Fruit fly (Drosophila melanogaster) whole organism, prepupa: Measurements from ENCODE around the gene Vha26.
A peak's percentile ranks its signal among the peaks of the same experiment; 100 is the strongest.

Experiments
- Blimp-1 ChIP-seq: fragments of 200-800 bp; sonication (Bioruptor generic); optimal IDR thresholded peaks from 3 replicates; lab custom pipeline; 2017; ENCODE audit warnings: missing biosample characterization, missing genetic modification characterization, mild to moderate bottlenecking, moderate library complexity, missing genetic modification reagents
- CG10631 ChIP-seq: fragments of 200-800 bp; sonication (Bioruptor generic); optimal IDR thresholded peaks from 2 replicates; lab custom pipeline; 2016; ENCODE audit warnings: missing biosample characterization, missing genetic modification characterization
- CG10669 ChIP-seq: fragments of 200-800 bp; sonication (Bioruptor generic); optimal IDR thresholded peaks from 3 replicates; lab custom pipeline; 2018; ENCODE audit warnings: missing biosample characterization, mild to moderate bottlenecking, missing genetic modification characterization, moderate library complexity
- CG11294 ChIP-seq: fragments of 200-800 bp; sonication (Bioruptor generic); IDR thresholded peaks from 2 replicates; pipeline ENCODE4 v1.3.6; 2022; ENCODE audit warnings: missing biosample characterization, missing genetic modification characterization
- CG11762 ChIP-seq: fragments of 200-800 bp; sonication (Bioruptor generic); optimal IDR thresholded peaks from 3 replicates; lab custom pipeline; 2016; ENCODE audit warnings: missing biosample characterization, missing genetic modification characterization; ENCODE audit not compliant: insufficient read depth
- CG15336 ChIP-seq: fragments of 200-800 bp; sonication (Bioruptor generic); IDR thresholded peaks from 2 replicates; pipeline ENCODE4 v1.3.6; 2022; ENCODE audit warnings: missing biosample characterization, missing genetic modification characterization
- CG16779 ChIP-seq: fragments of 200-800 bp; sonication (Bioruptor generic); optimal IDR thresholded peaks from 3 replicates; lab custom pipeline; 2017; ENCODE audit warnings: missing biosample characterization, mild to moderate bottlenecking, missing genetic modification characterization
- CG3032 ChIP-seq: fragments of 200-800 bp; optimal IDR thresholded peaks from 2 replicates; lab custom pipeline; 2019; ENCODE audit warnings: missing biosample characterization, mild to moderate bottlenecking, missing genetic modification characterization, moderate library complexity
- CG31627 ChIP-seq: fragments of 200-800 bp; sonication (Bioruptor generic); optimal IDR thresholded peaks from 3 replicates; lab custom pipeline; 2016; ENCODE audit warnings: missing biosample characterization, missing genetic modification characterization
- CG32006 ChIP-seq: fragments of 200-800 bp; sonication (Bioruptor generic); optimal IDR thresholded peaks from 3 replicates; lab custom pipeline; 2017; ENCODE audit warnings: missing biosample characterization, mild to moderate bottlenecking, missing genetic modification characterization
- CG3919 ChIP-seq: fragments of 200-800 bp; sonication (Bioruptor generic); optimal IDR thresholded peaks from 3 replicates; lab custom pipeline; 2016; ENCODE audit warnings: missing biosample characterization, missing genetic modification characterization
- CG4318 ChIP-seq: fragments of 200-800 bp; sonication (Bioruptor generic); optimal IDR thresholded peaks from 3 replicates; lab custom pipeline; 2017; ENCODE audit warnings: missing biosample characterization, mild to moderate bottlenecking, missing genetic modification characterization
- CG6163 ChIP-seq: fragments of 200-800 bp; sonication (Bioruptor generic); IDR thresholded peaks from 3 replicates; pipeline ENCODE4 v1.3.6; 2022; ENCODE audit warnings: missing biosample characterization, missing genetic modification characterization
- CG6792 ChIP-seq: fragments of 200-800 bp; sonication (Bioruptor generic); optimal IDR thresholded peaks from 3 replicates; lab custom pipeline; 2016; ENCODE audit warnings: missing biosample characterization, missing genetic modification characterization
- CG6808 ChIP-seq: fragments of 200-800 bp; sonication (Bioruptor generic); optimal IDR thresholded peaks from 3 replicates; lab custom pipeline; 2017; ENCODE audit warnings: missing biosample characterization, missing genetic modification characterization, mild to moderate bottlenecking, moderate library complexity, missing genetic modification reagents
- CG6854 ChIP-seq: fragments of 200-800 bp; sonication (Bioruptor generic); optimal IDR thresholded peaks from 2 replicates; lab custom pipeline; 2017; ENCODE audit warnings: missing biosample characterization, mild to moderate bottlenecking, missing genetic modification characterization
- CG7368 ChIP-seq: fragments of 200-800 bp; sonication (Bioruptor generic); optimal IDR thresholded peaks from 3 replicates; lab custom pipeline; 2016; ENCODE audit warnings: missing biosample characterization, missing genetic modification characterization
- CG8119 ChIP-seq: fragments of 200-800 bp; sonication (Bioruptor generic); IDR thresholded peaks from 3 replicates; pipeline ENCODE4 v1.3.6; 2022; ENCODE audit warnings: missing biosample characterization, missing genetic modification characterization
- CG8319 ChIP-seq: fragments of 200-800 bp; sonication (Bioruptor generic); optimal IDR thresholded peaks from 3 replicates; lab custom pipeline; 2016; ENCODE audit warnings: missing biosample characterization, missing genetic modification characterization
- CG8632 ChIP-seq: fragments of 200-800 bp; sonication (Bioruptor generic); optimal IDR thresholded peaks from 3 replicates; lab custom pipeline; 2016; ENCODE audit warnings: missing biosample characterization, missing genetic modification characterization
- CG9139 ChIP-seq: fragments of 200-800 bp; sonication (Bioruptor generic); optimal IDR thresholded peaks from 3 replicates; lab custom pipeline; 2017; ENCODE audit warnings: missing biosample characterization, mild to moderate bottlenecking, missing genetic modification characterization
- Eip75B ChIP-seq: fragments of 200-800 bp; sonication (Bioruptor generic); optimal IDR thresholded peaks from 3 replicates; lab custom pipeline; 2016; ENCODE audit warnings: missing biosample characterization, missing genetic modification characterization
- Eip78C ChIP-seq: fragments of 200-800 bp; sonication (Bioruptor generic); peaks from one replicate; lab custom pipeline; 2016; ENCODE audit warnings: missing biosample characterization, missing genetic modification characterization
- Eip93F ChIP-seq: fragments of 200-800 bp; sonication (Bioruptor generic); optimal IDR thresholded peaks from 2 replicates; lab custom pipeline; 2016; ENCODE audit warnings: missing biosample characterization, mild to moderate bottlenecking, missing genetic modification characterization
- Ets21C ChIP-seq: fragments of 200-800 bp; sonication (Bioruptor generic); optimal IDR thresholded peaks from 3 replicates; lab custom pipeline; 2016; ENCODE audit warnings: missing biosample characterization, missing genetic modification characterization
- Ets96B ChIP-seq: fragments of 200-800 bp; optimal IDR thresholded peaks from 2 replicates; lab custom pipeline; 2019; ENCODE audit warnings: missing biosample characterization, mild to moderate bottlenecking, missing genetic modification characterization, moderate library complexity
- Gug ChIP-seq: fragments of 200-800 bp; sonication (Bioruptor generic); IDR thresholded peaks from 2 replicates; pipeline ENCODE4 v1.3.6; 2022; ENCODE audit warnings: missing biosample characterization, missing genetic modification characterization
- Hr39 ChIP-seq: fragments of 200-800 bp; sonication (Bioruptor generic); optimal IDR thresholded peaks from 2 replicates; lab custom pipeline; 2016; ENCODE audit warnings: missing biosample characterization, missing genetic modification characterization
- Hr4 ChIP-seq: fragments of 200-800 bp; sonication (Bioruptor generic); optimal IDR thresholded peaks from 3 replicates; lab custom pipeline; 2016; ENCODE audit warnings: missing biosample characterization, missing genetic modification characterization
- Lpt ChIP-seq: fragments of 200-800 bp; sonication (Bioruptor generic); optimal IDR thresholded peaks from 3 replicates; lab custom pipeline; 2016; ENCODE audit warnings: missing biosample characterization, missing genetic modification characterization
- Met ChIP-seq: fragments of 200-800 bp; sonication (Bioruptor generic); optimal IDR thresholded peaks from 3 replicates; lab custom pipeline; 2016; ENCODE audit warnings: missing biosample characterization, missing genetic modification characterization
- OdsH ChIP-seq: fragments of 200-800 bp; sonication (Bioruptor generic); optimal IDR thresholded peaks from 3 replicates; lab custom pipeline; 2016; ENCODE audit warnings: missing biosample characterization, missing genetic modification characterization
- Smox ChIP-seq: fragments of 200-800 bp; sonication (Bioruptor generic); optimal IDR thresholded peaks from 3 replicates; lab custom pipeline; 2016; ENCODE audit warnings: missing biosample characterization, missing genetic modification characterization
- Sox14 ChIP-seq: fragments of 200-800 bp; sonication (Bioruptor generic); optimal IDR thresholded peaks from 3 replicates; lab custom pipeline; 2016; ENCODE audit warnings: missing biosample characterization, missing genetic modification characterization
- Sox15 ChIP-seq: fragments of 200-800 bp; sonication (Bioruptor generic); optimal IDR thresholded peaks from 3 replicates; lab custom pipeline; 2016; ENCODE audit warnings: missing biosample characterization, missing genetic modification characterization
- acj6 ChIP-seq: fragments of 200-800 bp; sonication (Bioruptor generic); optimal IDR thresholded peaks from 3 replicates; lab custom pipeline; 2016; ENCODE audit warnings: missing biosample characterization, missing genetic modification characterization
- cyc ChIP-seq: fragments of 200-800 bp; sonication (Bioruptor generic); optimal IDR thresholded peaks from 3 replicates; lab custom pipeline; 2016; ENCODE audit warnings: missing biosample characterization, missing genetic modification characterization
- dac ChIP-seq: fragments of 200-800 bp; sonication (Bioruptor generic); optimal IDR thresholded peaks from 2 replicates; lab custom pipeline; 2017; ENCODE audit warnings: missing biosample characterization, mild to moderate bottlenecking, missing genetic modification characterization
- dsx ChIP-seq: fragments of 200-800 bp; optimal IDR thresholded peaks from 3 replicates; lab custom pipeline; 2019; ENCODE audit warnings: missing biosample characterization, mild to moderate bottlenecking, missing genetic modification characterization, moderate library complexity; ENCODE audit not compliant: poor library complexity, severe bottlenecking
- eg ChIP-seq: fragments of 200-800 bp; sonication (Bioruptor generic); IDR thresholded peaks from 3 replicates; pipeline ENCODE4 v1.3.6; 2022; ENCODE audit warnings: missing biosample characterization, missing genetic modification characterization
- fd59A ChIP-seq: fragments of 200-800 bp; sonication (Bioruptor generic); optimal IDR thresholded peaks from 2 replicates; lab custom pipeline; 2017; ENCODE audit warnings: missing biosample characterization, mild to moderate bottlenecking, missing genetic modification characterization, missing genetic modification reagents
- fd85E ChIP-seq: fragments of 200-800 bp; sonication (Bioruptor generic); optimal IDR thresholded peaks from 3 replicates; lab custom pipeline; 2016; ENCODE audit warnings: missing biosample characterization, missing genetic modification characterization
- lz ChIP-seq: fragments of 200-800 bp; sonication (Bioruptor generic); optimal IDR thresholded peaks from 3 replicates; lab custom pipeline; 2016; ENCODE audit warnings: missing biosample characterization, missing genetic modification characterization
- net ChIP-seq: fragments of 200-800 bp; sonication (Bioruptor generic); optimal IDR thresholded peaks from 3 replicates; lab custom pipeline; 2016; ENCODE audit warnings: missing biosample characterization, missing genetic modification characterization
- salr ChIP-seq, 2 experiments: fragments of 200-800 bp; sonication (Bioruptor generic); optimal IDR thresholded peaks; 3 replicates each; lab custom pipeline; 2016 to 2018; ENCODE audit warnings: missing biosample characterization in 2 of 2, missing genetic modification characterization in 2 of 2, mild to moderate bottlenecking in 1 of 2
- spab ChIP-seq: fragments of 200-800 bp; sonication (Bioruptor generic); optimal IDR thresholded peaks from 2 replicates; lab custom pipeline; 2017; ENCODE audit warnings: missing biosample characterization, mild to moderate bottlenecking, missing genetic modification characterization, missing genetic modification reagents
- ss ChIP-seq, 2 experiments: fragments of 200-800 bp; sonication (Bioruptor generic); optimal IDR thresholded peaks; 2 replicates in 1 of 2; 3 replicates in 1 of 2; lab custom pipeline; 2017 to 2018; ENCODE audit warnings: mild to moderate bottlenecking in 2 of 2, missing biosample characterization in 2 of 2, missing genetic modification characterization in 2 of 2, moderate library complexity in 1 of 2
- topi ChIP-seq: fragments of 200-800 bp; sonication (Bioruptor generic); optimal IDR thresholded peaks from 3 replicates; lab custom pipeline; 2016; ENCODE audit warnings: missing biosample characterization, missing genetic modification characterization
- vri ChIP-seq: fragments of 200-800 bp; sonication (Bioruptor generic); optimal IDR thresholded peaks from 3 replicates; lab custom pipeline; 2016; ENCODE audit warnings: missing biosample characterization, mild to moderate bottlenecking, missing genetic modification characterization

Gene Vha26

DNA sequence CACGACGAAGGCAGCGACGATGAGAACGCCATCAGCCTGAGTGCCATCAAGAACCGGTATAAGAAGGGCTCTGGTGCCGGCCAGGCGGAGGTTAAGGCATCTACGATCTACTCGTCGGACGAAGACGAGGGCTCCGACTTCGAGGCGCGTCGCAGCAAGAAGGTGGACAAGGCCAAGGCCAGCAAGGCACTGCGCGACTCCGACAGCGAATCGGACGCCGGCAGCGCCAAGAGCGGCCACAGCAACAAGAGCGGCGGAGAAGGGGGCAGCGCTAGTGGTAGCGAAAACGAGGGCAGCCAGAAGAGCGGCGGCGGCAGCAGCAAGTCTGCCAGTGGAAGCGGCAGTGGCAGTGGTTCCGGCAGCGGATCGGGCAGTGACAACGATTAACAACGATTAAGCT lies 23.9 kb downstream of the Vha26 start:
- TF ChIP-seq Hr39 (no peak), CG6163 (GFP tag; lab: Robert Waterston, UW) (no peak), CG7368 (no peak), cyc (GFP tag; lab: Kevin White, UChicago) (no peak), Sox14 (GFP tag; lab: Kevin White, UChicago) (no peak), Blimp-1 (no peak), CG3919 (no peak), vri (no peak), CG8632 (no peak)

- no peak for TF ChIP-seq fd59A
- TF ChIP-seq Hr39: peak; percentile 51
- TF ChIP-seq CG3032 (tag; lab: Kevin White, UChicago): peak; percentile 17
- TF ChIP-seq Eip75B (GFP tag; lab: Kevin White, UChicago): peak; percentile 52
- TF ChIP-seq Smox (GFP tag; lab: Kevin White, UChicago): peak; percentile 8
- peak; percentile 50 for TF ChIP-seq topi (GFP tag; lab: Kevin White, UChicago)
- TF ChIP-seq CG32006 (GFP tag; lab: Kevin White, UChicago): peak; percentile 68
- peak; percentile 76 for TF ChIP-seq Eip78C
- no peak for TF ChIP-seq CG7368
- TF ChIP-seq CG9139: no peak
- TF ChIP-seq fd85E (GFP tag; lab: Kevin White, UChicago): no peak
- TF ChIP-seq CG10669 (GFP tag; lab: Kevin White, UChicago): peak; percentile 25
- no peak for TF ChIP-seq CG11294 (GFP tag; lab: Robert Waterston, UW)
- TF ChIP-seq OdsH: peak; percentile 49
- TF ChIP-seq Sox15: peak; percentile 15
- no peak for TF ChIP-seq CG10631
- no peak for TF ChIP-seq CG8319 (GFP tag; lab: Kevin White, UChicago)
- TF ChIP-seq salr (GFP tag; optimal IDR thresholded peaks at IDR 0.05; lab: Kevin White, UChicago): no peak
- no peak for TF ChIP-seq Ets21C (GFP tag; lab: Kevin White, UChicago)
- TF ChIP-seq net (GFP tag; lab: Kevin White, UChicago): peak; percentile 27
- no peak for TF ChIP-seq CG11762
- TF ChIP-seq eg (GFP tag; lab: Robert Waterston, UW): peak; percentile 55; the same call in 1 of the 3 replicates
- peak; percentile 32 for TF ChIP-seq Ets96B
- TF ChIP-seq CG6854 (GFP tag; lab: Kevin White, UChicago): no peak
- no peak for TF ChIP-seq CG4318
- TF ChIP-seq CG6808 (GFP tag; lab: Kevin White, UChicago): no peak
- peak; percentile 24 for TF ChIP-seq CG6792 (GFP tag; lab: Kevin White, UChicago)
- no peak for TF ChIP-seq Eip93F (GFP tag; lab: Kevin White, UChicago)
- peak; percentile 59; the same call in 2 of the 3 replicates for TF ChIP-seq CG8119
- TF ChIP-seq dac (GFP tag; lab: Kevin White, UChicago): peak; percentile 22
- TF ChIP-seq lz: peak; percentile 40
- TF ChIP-seq Gug (GFP tag; lab: Robert Waterston, UW): no peak
- peak; percentile 34 for TF ChIP-seq Lpt (GFP tag; lab: Kevin White, UChicago)
- peak; percentile 47 for TF ChIP-seq CG31627 (GFP tag; lab: Kevin White, UChicago)
- TF ChIP-seq cyc (GFP tag; lab: Kevin White, UChicago): peak; percentile 45
- no peak for TF ChIP-seq Blimp-1
- no peak for TF ChIP-seq CG16779 (tag; lab: Kevin White, UChicago)
- peak; percentile 2 for TF ChIP-seq dsx (GFP tag; lab: Kevin White, UChicago)
- TF ChIP-seq CG3919: peak; percentile 57
- no peak for TF ChIP-seq ss (GFP tag; optimal IDR thresholded peaks at IDR 0.05; lab: Kevin White, UChicago)
- peak; percentile 64 for TF ChIP-seq Hr4 (GFP tag; lab: Kevin White, UChicago)
- TF ChIP-seq CG15336: peak; percentile 57
- TF ChIP-seq vri: no peak
- TF ChIP-seq Met (GFP tag; lab: Kevin White, UChicago): peak; percentile 52
- TF ChIP-seq spab (GFP tag; lab: Kevin White, UChicago): no peak
- peak; percentile 45 for TF ChIP-seq acj6 (GFP tag; lab: Kevin White, UChicago)
Observed at dm6 chr3R:5617923-5618623, 26.5 kb downstream of the Vha26 start.
